Worm (Caenorhabditis elegans) whole organism, L4 larva: ENCODE data around the gene rbg-1.
A peak's percentile ranks its signal among the peaks of the same experiment; 100 is the strongest.

ENCODE experiments used
- F26F4.8 ChIP-seq: fragments of 200-800 bp; sonication (Bioruptor generic); conservative IDR thresholded peaks from 2 replicates; pipeline ENCODE4 v1.3.6; 2022; ENCODE audit warnings: missing genetic modification characterization, missing compliant biosample characterization
- daf-16 ChIP-seq, 3 experiments: sonication (generic microtip); optimal IDR thresholded peaks; 2 replicates each; lab custom pipeline; 2016 to 2017; ENCODE audit warnings: missing genetic modification characterization in 3 of 3, missing genetic modification reagents in 3 of 3, mild to moderate bottlenecking in 2 of 3, missing compliant biosample characterization in 2 of 3, missing biosample characterization in 1 of 3, moderate library complexity in 1 of 3
- egl-27 ChIP-seq: sonication (generic microtip); optimal IDR thresholded peaks from 3 replicates; lab custom pipeline; 2017; ENCODE audit warnings: missing biosample characterization, missing genetic modification reagents, missing genetic modification characterization
- lsy-2 ChIP-seq, 2 experiments: fragments of 150-350 bp in 1 of 2; sonication (generic microtip) in 1 of 2; optimal IDR thresholded peaks; 2 replicates each; lab custom pipeline; 2014 to 2017; ENCODE audit warnings: missing biosample characterization in 2 of 2, missing genetic modification characterization in 2 of 2
- mep-1 ChIP-seq: fragments of 150-350 bp; sonication (generic microtip); optimal IDR thresholded peaks from 3 replicates; lab custom pipeline; 2014; ENCODE audit warnings: missing biosample characterization, missing genetic modification characterization
- nhr-10 ChIP-seq: fragments of 150-350 bp; optimal IDR thresholded peaks from 2 replicates; lab custom pipeline; 2014; ENCODE audit warnings: missing biosample characterization, missing genetic modification characterization
- nhr-102 ChIP-seq: sonication (generic microtip); optimal IDR thresholded peaks from 2 replicates; lab custom pipeline; 2016; ENCODE audit warnings: mild to moderate bottlenecking, missing genetic modification characterization, moderate library complexity, missing compliant biosample characterization
- nhr-48 ChIP-seq: sonication (generic microtip); optimal IDR thresholded peaks from 2 replicates; lab custom pipeline; 2016; ENCODE audit warnings: mild to moderate bottlenecking, missing genetic modification characterization, missing compliant biosample characterization
- rbr-2 ChIP-seq: sonication (generic microtip); optimal IDR thresholded peaks from 2 replicates; lab custom pipeline; 2016; ENCODE audit warnings: missing genotype, missing genetic modification characterization, missing compliant biosample characterization
- unc-62 ChIP-seq, 3 experiments: fragments of 150-350 bp in 1 of 3; sonication (generic microtip); optimal IDR thresholded peaks in 2 of 3; peaks in 1 of 3; 1 replicate in 1 of 3; 2 replicates in 2 of 3; lab custom pipeline; 2014 to 2017; ENCODE audit warnings: missing biosample characterization in 3 of 3, missing genetic modification characterization in 3 of 3, missing genetic modification reagents in 3 of 3, missing genotype in 1 of 3
- zfp-3 ChIP-seq: fragments of 200-800 bp; sonication (Bioruptor generic); conservative IDR thresholded peaks from 2 replicates; pipeline ENCODE4 v1.3.6; 2022; ENCODE audit warnings: missing genetic modification reagents, missing genetic modification characterization, missing compliant biosample characterization
- zip-2 ChIP-seq: fragments of 150-350 bp; optimal IDR thresholded peaks from 2 replicates; lab custom pipeline; 2014; ENCODE audit warnings: missing biosample characterization, missing genetic modification characterization

Gene rbg-1

ce11 chrX:15035748-15036147 is 52.4 kb downstream of the rbg-1 start:
- TF ChIP-seq zfp-3 (no peak), unc-62 (GFP tag; optimal IDR thresholded peaks at IDR 0.05 in 1 of 2; lab: Kevin White, UChicago) (peak in 1 of 2 experiments; percentile 93), unc-62 (tag; optimal IDR thresholded peaks at IDR 0.05; lab: Kevin White, UChicago) (no peak)

ce11 chrX:15036287-15036686 is 53.0 kb downstream of the rbg-1 start:
- TF ChIP-seq F26F4.8: no peak
- peak in 1 of 2 experiments; percentile 18 for TF ChIP-seq lsy-2 (tag; optimal IDR thresholded peaks at IDR 0.05; lab: Kevin White, UChicago)
- TF ChIP-seq nhr-48: peak; percentile 6
- TF ChIP-seq zip-2: peak; percentile 30
- TF ChIP-seq rbr-2 (tag; lab: Kevin White, UChicago): no peak
- TF ChIP-seq nhr-102 (tag; lab: Kevin White, UChicago): peak; percentile 3
- TF ChIP-seq egl-27 (tag; lab: Kevin White, UChicago): no peak
- TF ChIP-seq nhr-10: no peak
- peak; percentile 47 for TF ChIP-seq mep-1 (tag; lab: Kevin White, UChicago)
- peak in 1 of 2 experiments; percentile 25 for TF ChIP-seq daf-16 (GFP tag; optimal IDR thresholded peaks at IDR 0.05; lab: Kevin White, UChicago)
- no peak for TF ChIP-seq daf-16 (tag; optimal IDR thresholded peaks at IDR 0.05; lab: Kevin White, UChicago)
- TF ChIP-seq, all 104 proteins: peak for 6
